Worm (Caenorhabditis elegans): Measurements from ENCODE around the gene hsp-3.

Gene hsp-3

ce11 chrX:6090779-6091178, 1.1 kb downstream of the hsp-3 start:
- TF ChIP-seq cog-1 (tag; optimal IDR thresholded peaks at IDR 0.05), result no peak

ce11 chrX:6088718-6089117, 3.2 kb downstream of the hsp-3 start:
- TF ChIP-seq ztf-29 (GFP tag; IDR thresholded peaks at IDR 0.05) (no peak), ztf-23 (GFP tag; IDR thresholded peaks at IDR 0.05) (no peak), T22C8.4 (GFP tag; IDR thresholded peaks at IDR 0.05) (no peak), ref-1 (GFP tag; conservative IDR thresholded peaks at IDR 0.05) (no peak), cog-1 (tag; optimal IDR thresholded peaks at IDR 0.05) (no peak), klf-2 (GFP tag; conservative IDR thresholded peaks at IDR 0.05) (no peak), med-1 (GFP tag; optimal IDR thresholded peaks at IDR 0.05; ENCODE audit: insufficient read depth) (no peak), tab-1 (GFP tag; IDR thresholded peaks at IDR 0.05) (no peak), flt-1 (GFP tag; IDR thresholded peaks at IDR 0.05) (no peak)

ce11 chrX:6087676-6088075, 4.2 kb downstream of the hsp-3 start, which contains the start of gene C45B2.8:
Gene C45B2.8 (plus strand): TSS chrX:6087976.
- TF ChIP-seq klf-2 (GFP tag; conservative IDR thresholded peaks at IDR 0.05) (no peak), ztf-23 (GFP tag; IDR thresholded peaks at IDR 0.05) (no peak), med-1 (GFP tag; optimal IDR thresholded peaks at IDR 0.05; ENCODE audit: insufficient read depth) (no peak), ref-1 (GFP tag; conservative IDR thresholded peaks at IDR 0.05) (no peak), tab-1 (GFP tag; IDR thresholded peaks at IDR 0.05) (no peak)

ce11 chrX:6085824-6086223, 6.1 kb downstream of the hsp-3 start, which contains the start of gene C45B2.1:
Gene C45B2.1 (plus strand): TSS chrX:6086124.
- TF ChIP-seq flt-1 (GFP tag; IDR thresholded peaks at IDR 0.05) (no peak), ztf-23 (GFP tag; IDR thresholded peaks at IDR 0.05) (no peak), cog-1 (tag; optimal IDR thresholded peaks at IDR 0.05) (no peak), tab-1 (GFP tag; IDR thresholded peaks at IDR 0.05) (no peak), ztf-29 (GFP tag; IDR thresholded peaks at IDR 0.05) (no peak), T22C8.4 (GFP tag; IDR thresholded peaks at IDR 0.05) (no peak), med-1 (GFP tag; optimal IDR thresholded peaks at IDR 0.05; ENCODE audit: insufficient read depth) (no peak), ref-1 (GFP tag; conservative IDR thresholded peaks at IDR 0.05) (no peak), klf-2 (GFP tag; conservative IDR thresholded peaks at IDR 0.05) (no peak)

ce11 chrX:6084439-6084838, 7.5 kb downstream of the hsp-3 start, which contains the start of gene C45B2.2:
Gene C45B2.2 (plus strand): TSS chrX:6084739.
- TF ChIP-seq ztf-29 (GFP tag; IDR thresholded peaks at IDR 0.05), result no peak
- TF ChIP-seq ref-1 (GFP tag; conservative IDR thresholded peaks at IDR 0.05), result no peak

ce11 chrX:6082660-6083059, 9.3 kb downstream of the hsp-3 start, which contains the start of gene C45B2.3:
Gene C45B2.3 (plus strand): TSS chrX:6082960.
- TF ChIP-seq cog-1 (tag; optimal IDR thresholded peaks at IDR 0.05) (no peak), ztf-29 (GFP tag; IDR thresholded peaks at IDR 0.05) (no peak), klf-2 (GFP tag; conservative IDR thresholded peaks at IDR 0.05) (no peak), T22C8.4 (GFP tag; IDR thresholded peaks at IDR 0.05) (no peak), med-1 (GFP tag; optimal IDR thresholded peaks at IDR 0.05; ENCODE audit: insufficient read depth) (no peak), tab-1 (GFP tag; IDR thresholded peaks at IDR 0.05) (no peak), ref-1 (GFP tag; conservative IDR thresholded peaks at IDR 0.05) (no peak), flt-1 (GFP tag; IDR thresholded peaks at IDR 0.05) (no peak), ztf-23 (GFP tag; IDR thresholded peaks at IDR 0.05) (no peak)

ce11 chrX:6081793-6082192, 10.1 kb downstream of the hsp-3 start:
- TF ChIP-seq med-1 (GFP tag; optimal IDR thresholded peaks at IDR 0.05; ENCODE audit: insufficient read depth) (no peak), flt-1 (GFP tag; IDR thresholded peaks at IDR 0.05) (no peak), T22C8.4 (GFP tag; IDR thresholded peaks at IDR 0.05) (no peak), klf-2 (GFP tag; conservative IDR thresholded peaks at IDR 0.05) (no peak), cog-1 (tag; optimal IDR thresholded peaks at IDR 0.05) (no peak), ztf-23 (GFP tag; IDR thresholded peaks at IDR 0.05) (no peak), ztf-29 (GFP tag; IDR thresholded peaks at IDR 0.05) (no peak)

- TF ChIP-seq ztf-23 (GFP tag; IDR thresholded peaks at IDR 0.05), result no peak
- no peak for TF ChIP-seq ref-1 (GFP tag; conservative IDR thresholded peaks at IDR 0.05)
- TF ChIP-seq cog-1 (tag; optimal IDR thresholded peaks at IDR 0.05), result no peak
- TF ChIP-seq med-1 (GFP tag; optimal IDR thresholded peaks at IDR 0.05; ENCODE audit: insufficient read depth), result no peak
- no peak for TF ChIP-seq flt-1 (GFP tag; IDR thresholded peaks at IDR 0.05)
- TF ChIP-seq T22C8.4 (GFP tag; IDR thresholded peaks at IDR 0.05), result no peak
- no peak for TF ChIP-seq ztf-29 (GFP tag; IDR thresholded peaks at IDR 0.05)
- TF ChIP-seq klf-2 (GFP tag; conservative IDR thresholded peaks at IDR 0.05), result no peak
- no peak for TF ChIP-seq tab-1 (GFP tag; IDR thresholded peaks at IDR 0.05)
Observed at ce11 chrX:6075209-6075608, 16.7 kb downstream of the hsp-3 start, which contains the start of gene lgc-58. Gene lgc-58 (plus strand): TSS chrX:6075509.

- no peak for TF ChIP-seq flt-1 (GFP tag; IDR thresholded peaks at IDR 0.05)
- peak; percentile 18 for TF ChIP-seq cog-1 (tag; optimal IDR thresholded peaks at IDR 0.05)
- no peak for TF ChIP-seq med-1 (GFP tag; optimal IDR thresholded peaks at IDR 0.05; ENCODE audit: insufficient read depth)
- no peak for TF ChIP-seq ref-1 (GFP tag; conservative IDR thresholded peaks at IDR 0.05)
- TF ChIP-seq T22C8.4 (GFP tag; IDR thresholded peaks at IDR 0.05), result no peak
- TF ChIP-seq klf-2 (GFP tag; conservative IDR thresholded peaks at IDR 0.05), result no peak
- no peak for TF ChIP-seq ztf-23 (GFP tag; IDR thresholded peaks at IDR 0.05)
Observed at ce11 chrX:6066618-6067017, 25.3 kb downstream of the hsp-3 start.

- TF ChIP-seq klf-2 (GFP tag; conservative IDR thresholded peaks at IDR 0.05), result no peak
- TF ChIP-seq T22C8.4 (GFP tag; IDR thresholded peaks at IDR 0.05), result no peak
- no peak for TF ChIP-seq cog-1 (tag; optimal IDR thresholded peaks at IDR 0.05)
- TF ChIP-seq flt-1 (GFP tag; IDR thresholded peaks at IDR 0.05), result no peak
- TF ChIP-seq tab-1 (GFP tag; IDR thresholded peaks at IDR 0.05), result no peak
- no peak for TF ChIP-seq ztf-23 (GFP tag; IDR thresholded peaks at IDR 0.05)
Observed at ce11 chrX:6065936-6066452, 25.9 kb downstream of the hsp-3 start, which contains the start of gene ptr-4. Gene ptr-4 (minus strand): TSS chrX:6065986.

All from whole organism, midembryonic.